Fruit fly (Drosophila melanogaster) whole organism, embryonic: Measurements from ENCODE around the gene MED4.

Source experiments
- Adf1 ChIP-seq: fragments of 200-800 bp; sonication (Bioruptor generic); IDR thresholded peaks from 2 replicates; pipeline ENCODE4 v1.3.6; 2022; ENCODE audit warnings: missing biosample characterization, missing genetic modification characterization
- Antp ChIP-seq: fragments of 200-800 bp; sonication (Bioruptor generic); optimal IDR thresholded peaks from 3 replicates; lab custom pipeline; 2016; ENCODE audit warnings: missing biosample characterization, missing genetic modification characterization
- Atf-2 ChIP-seq: fragments of 200-800 bp; sonication (Bioruptor generic); optimal IDR thresholded peaks from 2 replicates; lab custom pipeline; 2016; ENCODE audit warnings: missing biosample characterization, missing genetic modification characterization
- CG11093 ChIP-seq: fragments of 200-800 bp; sonication (Bioruptor generic); IDR thresholded peaks from 3 replicates; pipeline ENCODE4 v1.3.6; 2022; ENCODE audit warnings: missing biosample characterization, missing genetic modification characterization
- CG11560 ChIP-seq: fragments of 200-800 bp; sonication (Bioruptor generic); IDR thresholded peaks from 3 replicates; pipeline ENCODE4 v1.3.6; 2022; ENCODE audit warnings: missing biosample characterization, missing genetic modification characterization
- CG12219 ChIP-seq: fragments of 200-800 bp; sonication (Bioruptor generic); optimal IDR thresholded peaks from 3 replicates; lab custom pipeline; 2018; ENCODE audit warnings: missing biosample characterization, mild to moderate bottlenecking, missing genetic modification characterization
- CG15011 ChIP-seq: fragments of 200-800 bp; sonication (Bioruptor generic); optimal IDR thresholded peaks from 3 replicates; lab custom pipeline; 2018; ENCODE audit warnings: missing biosample characterization, mild to moderate bottlenecking, missing genetic modification characterization
- CG1832 ChIP-seq: fragments of 200-800 bp; sonication (Bioruptor generic); optimal IDR thresholded peaks from 2 replicates; lab custom pipeline; 2017; ENCODE audit warnings: missing biosample characterization, mild to moderate bottlenecking, missing genetic modification characterization, inconsistent platforms
- CG18476 ChIP-seq: fragments of 200-800 bp; sonication (Bioruptor generic); optimal IDR thresholded peaks from 2 replicates; lab custom pipeline; 2016; ENCODE audit warnings: missing biosample characterization, mild to moderate bottlenecking, missing genetic modification characterization
- CG2116 ChIP-seq: fragments of 200-800 bp; sonication (Bioruptor generic); optimal IDR thresholded peaks from 3 replicates; lab custom pipeline; 2018; ENCODE audit warnings: missing biosample characterization, mild to moderate bottlenecking, missing genetic modification characterization
- CG30020 ChIP-seq: fragments of 200-800 bp; optimal IDR thresholded peaks from 2 replicates; lab custom pipeline; 2019; ENCODE audit warnings: missing biosample characterization, mild to moderate bottlenecking, missing genetic modification characterization, moderate library complexity
- CG33213 ChIP-seq: fragments of 200-800 bp; sonication (Bioruptor generic); optimal IDR thresholded peaks from 3 replicates; lab custom pipeline; 2016; ENCODE audit warnings: missing biosample characterization, missing genetic modification characterization
- CG33557 ChIP-seq: fragments of 200-800 bp; sonication (Bioruptor generic); optimal IDR thresholded peaks from 2 replicates; lab custom pipeline; 2019; ENCODE audit warnings: missing biosample characterization, mild to moderate bottlenecking, missing genetic modification characterization, moderate library complexity
- CG4854 ChIP-seq: fragments of 200-800 bp; sonication (Bioruptor generic); optimal IDR thresholded peaks from 2 replicates; lab custom pipeline; 2016; ENCODE audit warnings: missing biosample characterization, missing genetic modification characterization, inconsistent platforms
- CG6175 ChIP-seq: fragments of 200-800 bp; sonication (Bioruptor generic); IDR thresholded peaks from 3 replicates; pipeline ENCODE4 v1.3.6; 2022; ENCODE audit warnings: missing biosample characterization, missing genetic modification characterization
- CG6272 ChIP-seq: fragments of 200-800 bp; sonication (Bioruptor generic); IDR thresholded peaks from 2 replicates; pipeline ENCODE4 v1.3.6; 2022; ENCODE audit warnings: missing biosample characterization, missing genetic modification characterization
- CG7963 ChIP-seq: fragments of 200-800 bp; sonication (Bioruptor generic); IDR thresholded peaks from 3 replicates; pipeline ENCODE4 v1.3.6; 2022; ENCODE audit warnings: missing biosample characterization, missing genetic modification characterization; ENCODE audit not compliant: partially characterized antibody
- CG9609 ChIP-seq: fragments of 200-800 bp; sonication (Bioruptor generic); optimal IDR thresholded peaks from 3 replicates; lab custom pipeline; 2016; ENCODE audit warnings: missing biosample characterization, missing genetic modification characterization
- CG9797 ChIP-seq: fragments of 200-800 bp; sonication (Bioruptor generic); optimal IDR thresholded peaks from 3 replicates; lab custom pipeline; 2018; ENCODE audit warnings: missing biosample characterization, mild to moderate bottlenecking, missing genetic modification characterization
- D ChIP-seq, 2 experiments: fragments of 200-800 bp in 1 of 2; fragments of >200 bp in 1 of 2; sonication (Bioruptor generic) in 1 of 2; optimal IDR thresholded peaks; 2 replicates in 1 of 2; 3 replicates in 1 of 2; lab custom pipeline; 2017; ENCODE audit warnings: mild to moderate bottlenecking in 1 of 2, missing biosample characterization in 1 of 2, missing genetic modification characterization in 1 of 2, missing genetic modification reagents in 1 of 2
- Dad ChIP-seq: fragments of 200-800 bp; sonication (Bioruptor generic); optimal IDR thresholded peaks from 3 replicates; lab custom pipeline; 2016; ENCODE audit warnings: missing biosample characterization, missing genetic modification characterization
- Dek ChIP-seq: fragments of 200-800 bp; sonication (Bioruptor generic); optimal IDR thresholded peaks from 3 replicates; lab custom pipeline; 2019; ENCODE audit warnings: missing biosample characterization, mild to moderate bottlenecking, missing genetic modification characterization, moderate library complexity
- Dref ChIP-seq: fragments of 200-800 bp; sonication (Bioruptor generic); IDR thresholded peaks from 2 replicates; pipeline ENCODE4 v1.3.6; 2022; ENCODE audit warnings: missing biosample characterization, missing genetic modification characterization
- E2f2 ChIP-seq: fragments of 200-800 bp; sonication (Bioruptor generic); IDR thresholded peaks from 2 replicates; pipeline ENCODE4 v1.3.6; 2022; ENCODE audit warnings: missing biosample characterization, missing genetic modification characterization
- Fer3 ChIP-seq: fragments of 200-800 bp; sonication (Bioruptor generic); optimal IDR thresholded peaks from 2 replicates; lab custom pipeline; 2018; ENCODE audit warnings: missing biosample characterization, mild to moderate bottlenecking, missing genetic modification characterization, moderate library complexity
- H2.0 ChIP-seq: fragments of 200-800 bp; sonication (Bioruptor generic); IDR thresholded peaks from 2 replicates; pipeline ENCODE4 v1.3.6; 2022; ENCODE audit warnings: missing biosample characterization, missing genetic modification characterization
- Hmr ChIP-seq: fragments of 200-800 bp; sonication (Bioruptor generic); optimal IDR thresholded peaks from 3 replicates; lab custom pipeline; 2017; ENCODE audit warnings: mild to moderate bottlenecking, missing biosample characterization, missing genetic modification reagents, missing genetic modification characterization
- Hr78 ChIP-seq, 2 experiments: fragments of 200-800 bp in 1 of 2; fragments of >200 bp in 1 of 2; sonication (Bioruptor generic) in 1 of 2; optimal IDR thresholded peaks; 2 replicates each; lab custom pipeline; 2017 to 2019; ENCODE audit warnings: missing biosample characterization in 2 of 2, missing genetic modification characterization in 2 of 2, mild to moderate bottlenecking in 1 of 2, moderate library complexity in 1 of 2
- Lhr ChIP-seq: fragments of 200-800 bp; sonication (Bioruptor generic); optimal IDR thresholded peaks from 3 replicates; lab custom pipeline; 2017; ENCODE audit warnings: mild to moderate bottlenecking, missing biosample characterization, missing genetic modification reagents, missing genetic modification characterization
- NC2α ChIP-seq: fragments of 200-800 bp; sonication (Bioruptor generic); optimal IDR thresholded peaks from 2 replicates; lab custom pipeline; 2016; ENCODE audit warnings: missing biosample characterization, missing genetic modification characterization
- NC2β ChIP-seq: fragments of 200-800 bp; sonication (Bioruptor generic); optimal IDR thresholded peaks from 2 replicates; lab custom pipeline; 2016; ENCODE audit warnings: missing biosample characterization, missing genetic modification characterization
- Nf-YA ChIP-seq: fragments of 200-800 bp; sonication (Bioruptor generic); IDR thresholded peaks from 2 replicates; pipeline ENCODE4 v1.3.6; 2022; ENCODE audit warnings: missing biosample characterization, missing genetic modification characterization
- Opbp ChIP-seq: fragments of 200-800 bp; sonication (Bioruptor generic); IDR thresholded peaks from 3 replicates; pipeline ENCODE4 v1.3.6; 2022; ENCODE audit warnings: missing biosample characterization, missing genetic modification characterization; ENCODE audit not compliant: partially characterized antibody
- Side ChIP-seq: fragments of 200-800 bp; sonication (Bioruptor generic); optimal IDR thresholded peaks from 2 replicates; lab custom pipeline; 2016; ENCODE audit warnings: missing biosample characterization, missing genetic modification characterization
- Sry-δ ChIP-seq: fragments of 200-800 bp; sonication (Bioruptor generic); optimal IDR thresholded peaks from 2 replicates; lab custom pipeline; 2016; ENCODE audit warnings: missing biosample characterization, missing genetic modification characterization
- Ssrp ChIP-seq: fragments of 200-800 bp; sonication (Bioruptor generic); optimal IDR thresholded peaks from 2 replicates; lab custom pipeline; 2018; ENCODE audit warnings: missing biosample characterization, mild to moderate bottlenecking, missing genetic modification characterization, moderate library complexity
- Taf1 ChIP-seq: fragments of 200-800 bp; sonication (Bioruptor generic); IDR thresholded peaks from 2 replicates; pipeline ENCODE4 v1.3.6; 2022; ENCODE audit warnings: missing biosample characterization, missing genetic modification characterization
- YL-1 ChIP-seq: fragments of 200-800 bp; sonication (Bioruptor generic); optimal IDR thresholded peaks from 3 replicates; lab custom pipeline; 2017; ENCODE audit warnings: missing biosample characterization, mild to moderate bottlenecking, missing genetic modification characterization
- dimm ChIP-seq: fragments of 200-800 bp; sonication (Bioruptor generic); IDR thresholded peaks from 2 replicates; pipeline ENCODE4 v1.3.6; 2022; ENCODE audit warnings: missing biosample characterization, missing genetic modification characterization
- dpn ChIP-seq, 2 experiments: fragments of 200-800 bp; sonication (Bioruptor generic); optimal IDR thresholded peaks; 3 replicates each; lab custom pipeline; 2016; ENCODE audit warnings: missing biosample characterization in 2 of 2, missing genetic modification characterization in 2 of 2
- en ChIP-seq: fragments of 200-800 bp; sonication (Bioruptor generic); optimal IDR thresholded peaks from 2 replicates; lab custom pipeline; 2016; ENCODE audit warnings: missing biosample characterization, missing genetic modification characterization
- ewg ChIP-seq: fragments of 200-800 bp; sonication (Bioruptor generic); optimal IDR thresholded peaks from 3 replicates; lab custom pipeline; 2017; ENCODE audit warnings: mild to moderate bottlenecking, missing biosample characterization, missing genetic modification reagents, missing genetic modification characterization
- kay ChIP-seq: fragments of 200-800 bp; sonication (Bioruptor generic); optimal IDR thresholded peaks from 2 replicates; lab custom pipeline; 2016; ENCODE audit warnings: missing biosample characterization, missing genetic modification characterization
- klu ChIP-seq: fragments of 200-800 bp; sonication (Bioruptor generic); IDR thresholded peaks from 2 replicates; pipeline ENCODE4 v1.3.6; 2022; ENCODE audit warnings: missing biosample characterization, missing genetic modification characterization
- odd ChIP-seq: fragments of 200-800 bp; sonication (Bioruptor generic); optimal IDR thresholded peaks from 2 replicates; lab custom pipeline; 2017; ENCODE audit warnings: missing biosample characterization, mild to moderate bottlenecking, missing genetic modification characterization
- slou ChIP-seq: fragments of 200-800 bp; sonication (Bioruptor generic); optimal IDR thresholded peaks from 3 replicates; lab custom pipeline; 2016; ENCODE audit warnings: missing biosample characterization, missing genetic modification characterization
- ssp ChIP-seq: fragments of 200-800 bp; sonication (Bioruptor generic); IDR thresholded peaks from 2 replicates; pipeline ENCODE4 v1.3.6; 2022; ENCODE audit warnings: missing biosample characterization, missing genetic modification characterization
- sug ChIP-seq: fragments of 200-800 bp; optimal IDR thresholded peaks from 2 replicates; lab custom pipeline; 2019; ENCODE audit warnings: missing biosample characterization, mild to moderate bottlenecking, missing genetic modification characterization, moderate library complexity
- tup ChIP-seq: fragments of 200-800 bp; sonication (Bioruptor generic); optimal IDR thresholded peaks from 2 replicates; lab custom pipeline; 2016; ENCODE audit warnings: missing biosample characterization, mild to moderate bottlenecking, missing genetic modification characterization, moderate library complexity
- zf30C ChIP-seq: fragments of 200-800 bp; sonication (Bioruptor generic); optimal IDR thresholded peaks from 3 replicates; lab custom pipeline; 2018; ENCODE audit warnings: missing biosample characterization, mild to moderate bottlenecking, missing genetic modification characterization
- zfh2 ChIP-seq: fragments of 200-800 bp; sonication (Bioruptor generic); optimal IDR thresholded peaks from 2 replicates; lab custom pipeline; 2016; ENCODE audit warnings: missing biosample characterization, missing genetic modification characterization

The MED4 gene

dm6 chr3L:7249167-7249566 is 1.2 kb downstream of the MED4 start, which contains the start of gene Cdc27 (continued):
- TF ChIP-seq Hmr (peak; percentile 53), zf30C (GFP tag; lab: Kevin White, UChicago) (peak; percentile 38), slou (GFP tag; lab: Kevin White, UChicago) (peak; percentile 2), Taf1 (no peak), Ssrp (tag; lab: Kevin White, UChicago) (peak; percentile 26), E2f2 (GFP tag; lab: Robert Waterston, UW) (peak; percentile 43), Atf-2 (GFP tag; lab: Kevin White, UChicago) (peak; percentile 11), CG2116 (GFP tag; lab: Kevin White, UChicago) (peak; percentile 72), dpn (GFP tag; optimal IDR thresholded peaks at IDR 0.05; lab: Kevin White, UChicago) (peak; percentile 43 to 52), Nf-YA (no peak), CG11093 (GFP tag; lab: Robert Waterston, UW) (no peak), Antp (peak; percentile 15), Hr78 (GFP tag; optimal IDR thresholded peaks at IDR 0.05; lab: Kevin White, UChicago) (peak in 1 of 2 experiments; percentile 68), CG9609 (GFP tag; lab: Kevin White, UChicago) (peak; percentile 12), tup (GFP tag; lab: Kevin White, UChicago) (no peak), YL-1 (GFP tag; lab: Kevin White, UChicago) (peak; percentile 79), Dref (GFP tag; lab: Robert Waterston, UW) (peak; percentile 92), CG4854 (GFP tag; lab: Kevin White, UChicago) (peak; percentile 5), odd (GFP tag; lab: Kevin White, UChicago) (no peak), CG1832 (GFP tag; lab: Kevin White, UChicago) (no peak), CG6272 (GFP tag; lab: Robert Waterston, UW) (no peak), kay (peak; percentile 9), zfh2 (GFP tag; lab: Kevin White, UChicago) (peak; percentile 8), Fer3 (tag; lab: Kevin White, UChicago) (peak; percentile 41), ssp (GFP tag; lab: Robert Waterston, UW) (peak; percentile 100), CG6175 (GFP tag; lab: Robert Waterston, UW) (no peak), Dad (GFP tag; lab: Kevin White, UChicago) (peak; percentile 24), CG15011 (no peak), Side (GFP tag; lab: Kevin White, UChicago) (peak; percentile 26), Dek (tag; lab: Kevin White, UChicago) (peak; percentile 56), NC2α (GFP tag; lab: Kevin White, UChicago) (no peak), CG12219 (no peak), Sry-δ (GFP tag; lab: Kevin White, UChicago) (peak; percentile 74), CG18476 (GFP tag; lab: Kevin White, UChicago) (peak; percentile 21), Adf1 (GFP tag; lab: Robert Waterston, UW) (no peak), CG11560 (peak; percentile 30; the same call in 1 of the 3 replicates), dimm (GFP tag; lab: Robert Waterston, UW) (no peak), sug (peak; percentile 53), CG9797 (GFP tag; lab: Kevin White, UChicago) (peak; percentile 82), CG30020 (tag; lab: Kevin White, UChicago) (peak; percentile 94), Lhr (GFP tag; lab: Kevin White, UChicago) (peak; percentile 71), ewg (GFP tag; lab: Kevin White, UChicago) (no peak), CG33213 (peak; percentile 30), CG33557 (GFP tag; lab: Kevin White, UChicago) (no peak), Opbp (peak; percentile 75), NC2β (GFP tag; lab: Kevin White, UChicago) (peak; percentile 61), D (optimal IDR thresholded peaks at IDR 0.05; lab: Kevin White, UChicago) (no peak), D (GFP tag; optimal IDR thresholded peaks at IDR 0.05; lab: Kevin White, UChicago) (no peak), klu (GFP tag; lab: Robert Waterston, UW) (no peak), H2.0 (GFP tag; lab: Robert Waterston, UW) (0 out of 2 replicates have a peak, but pooled peaks have one; percentile 28), CG7963 (peak; percentile 65), en (GFP tag; lab: Kevin White, UChicago) (no peak)
